Fruit fly (Drosophila melanogaster): ENCODE data around the gene CG6656.

dm6 chr3R:21853618-21854573 is 21.2 kb upstream of the CG6656 start:
- TF ChIP-seq CG32121 (GFP tag; IDR thresholded peaks at IDR 0.05) (peak; percentile 67; the same call in 1 of the 2 replicates), CG34367 (tag; optimal IDR thresholded peaks at IDR 0.05) (peak; percentile 1), CG13204 (GFP tag; optimal IDR thresholded peaks at IDR 0.05) (peak; percentile 25), CG8159 (tag; optimal IDR thresholded peaks at IDR 0.05) (peak; percentile 61), Pif1B (GFP tag; optimal IDR thresholded peaks at IDR 0.05) (peak; percentile 78), CG9948 (tag; optimal IDR thresholded peaks at IDR 0.05) (peak; percentile 36), CG17806 (tag; optimal IDR thresholded peaks at IDR 0.05) (no peak), Snoo (tag; optimal IDR thresholded peaks at IDR 0.05) (peak; percentile 42), gl (tag; optimal IDR thresholded peaks at IDR 0.05) (no peak)
